Worm (Caenorhabditis elegans): ENCODE measurements around the gene zip-2.

DNA sequence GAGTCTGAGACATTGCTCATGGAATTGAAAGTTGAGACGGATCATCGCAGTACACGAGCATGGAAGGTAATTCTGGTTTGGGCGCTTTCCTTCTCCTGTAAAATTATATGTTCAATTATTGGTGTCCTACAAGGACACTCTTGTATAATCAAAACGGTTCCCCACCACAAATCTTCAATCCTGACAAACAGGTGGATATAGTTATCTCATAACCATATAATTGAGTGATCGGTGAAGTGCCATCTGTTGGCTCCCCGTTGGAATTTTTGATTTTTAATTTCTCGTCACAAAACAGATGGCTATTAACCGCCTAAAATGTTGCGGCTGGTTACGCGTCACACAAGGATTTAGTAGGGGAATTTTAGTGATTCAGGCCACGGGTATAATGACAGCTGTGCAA is 36.1 kb downstream of the zip-2 start:
- TF ChIP-seq mdl-1 (tag; optimal IDR thresholded peaks at IDR 0.05) (no peak), ceh-44 (GFP tag; IDR thresholded peaks at IDR 0.05) (no peak), F37D6.2 (tag; optimal IDR thresholded peaks at IDR 0.05) (no peak), R02D3.7 (tag; optimal IDR thresholded peaks at IDR 0.05) (no peak), ZK546.5 (tag; optimal IDR thresholded peaks at IDR 0.05) (no peak), D1046.2 (GFP tag; IDR thresholded peaks at IDR 0.05) (no peak)

All from whole organism, L4 larva.